Fruit fly (Drosophila melanogaster): ENCODE results near the gene Frq1.

Frq1 gene

DNA sequence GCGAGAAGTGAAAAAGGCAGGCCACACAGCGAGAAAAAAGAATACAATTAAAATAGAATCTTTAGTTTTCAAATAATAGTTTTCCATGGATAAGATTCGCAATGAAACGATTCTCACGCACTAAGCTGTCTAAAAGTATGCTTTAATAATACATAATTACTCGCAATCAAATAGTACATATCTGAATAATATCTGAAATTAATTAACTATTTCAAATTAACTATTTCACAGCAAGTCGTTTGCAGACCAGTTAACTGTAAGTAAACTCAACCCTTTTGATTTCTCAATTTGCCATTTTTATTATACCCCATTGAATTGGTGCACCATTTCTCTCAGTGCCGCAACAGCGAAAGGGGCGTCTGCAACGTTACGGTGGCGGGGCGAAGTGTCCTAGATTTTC, 29.6 kb upstream of the Frq1 start:
- TF ChIP-seq CG7101 (tag; optimal IDR thresholded peaks at IDR 0.05) = no peak
- TF ChIP-seq Mnt (GFP tag; optimal IDR thresholded peaks at IDR 0.05) = no peak
- no peak for TF ChIP-seq CG5204 (GFP tag; optimal IDR thresholded peaks at IDR 0.05)
- no peak for TF ChIP-seq ovo (GFP tag; optimal IDR thresholded peaks at IDR 0.05)
- no peak for TF ChIP-seq CG33017 (tag; optimal IDR thresholded peaks at IDR 0.05)
- TF ChIP-seq CG11617 (GFP tag; optimal IDR thresholded peaks at IDR 0.05) = no peak
- no peak for TF ChIP-seq bab1 (GFP tag; optimal IDR thresholded peaks at IDR 0.05)
- no peak for TF ChIP-seq CG14711 (tag; optimal IDR thresholded peaks at IDR 0.05)
- TF ChIP-seq kay (GFP tag; ENCODE audit: borderline replicate concordance) = no peak
- TF ChIP-seq pad (GFP tag; optimal IDR thresholded peaks at IDR 0.05) = no peak
- TF ChIP-seq cic (GFP tag; optimal IDR thresholded peaks at IDR 0.05) = no peak
- TF ChIP-seq Crg-1 (GFP tag; optimal IDR thresholded peaks at IDR 0.05) = no peak
- no peak for TF ChIP-seq Hr96 (GFP tag; optimal IDR thresholded peaks at IDR 0.05)
- TF ChIP-seq Clk (GFP tag; optimal IDR thresholded peaks at IDR 0.05) = no peak
- no peak for TF ChIP-seq CG7045 (GFP tag; optimal IDR thresholded peaks at IDR 0.05)
- TF ChIP-seq CG1620 (GFP tag; optimal IDR thresholded peaks at IDR 0.05) = no peak
- no peak for TF ChIP-seq tj (GFP tag; optimal IDR thresholded peaks at IDR 0.05)

DNA sequence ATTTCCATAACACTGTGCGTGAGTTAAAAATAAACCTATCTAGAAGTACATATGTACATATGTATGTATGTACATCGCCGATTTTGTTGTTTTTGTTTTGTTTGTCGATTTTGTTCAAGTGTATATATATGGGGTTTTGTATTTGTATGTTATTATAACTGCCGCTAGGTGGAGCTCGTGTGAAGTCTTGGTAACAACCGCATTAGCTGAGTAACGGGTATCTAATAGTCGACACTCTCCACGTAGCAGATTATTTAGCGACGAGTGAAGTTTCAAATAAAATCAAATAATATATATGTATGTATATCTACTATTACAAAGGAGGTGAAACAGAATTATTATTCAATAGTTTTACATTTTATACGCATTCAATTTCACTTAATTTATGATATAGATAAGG, 25.9 kb upstream of the Frq1 start:
- TF ChIP-seq ovo (GFP tag; optimal IDR thresholded peaks at IDR 0.05) = no peak
- TF ChIP-seq kay (GFP tag; ENCODE audit: borderline replicate concordance) = no peak
- TF ChIP-seq pad (GFP tag; optimal IDR thresholded peaks at IDR 0.05) = no peak
- no peak for TF ChIP-seq CG33017 (tag; optimal IDR thresholded peaks at IDR 0.05)
- TF ChIP-seq cnc (optimal IDR thresholded peaks at IDR 0.05) = no peak
- TF ChIP-seq CG5204 (GFP tag; optimal IDR thresholded peaks at IDR 0.05) = no peak
- no peak for TF ChIP-seq cic (GFP tag; optimal IDR thresholded peaks at IDR 0.05)
- no peak for TF ChIP-seq tj (GFP tag; optimal IDR thresholded peaks at IDR 0.05)
- TF ChIP-seq CG11617 (GFP tag; optimal IDR thresholded peaks at IDR 0.05) = no peak
- TF ChIP-seq Crg-1 (GFP tag; optimal IDR thresholded peaks at IDR 0.05) = no peak
- no peak for TF ChIP-seq CG1620 (GFP tag; optimal IDR thresholded peaks at IDR 0.05)
- TF ChIP-seq CG7045 (GFP tag; optimal IDR thresholded peaks at IDR 0.05) = no peak
- no peak for TF ChIP-seq Clk (GFP tag; optimal IDR thresholded peaks at IDR 0.05)
- no peak for TF ChIP-seq bab1 (GFP tag; optimal IDR thresholded peaks at IDR 0.05)
- no peak for TF ChIP-seq CG14711 (tag; optimal IDR thresholded peaks at IDR 0.05)
- TF ChIP-seq Hr96 (GFP tag; optimal IDR thresholded peaks at IDR 0.05) = no peak
- TF ChIP-seq Mnt (GFP tag; optimal IDR thresholded peaks at IDR 0.05) = no peak
- TF ChIP-seq CG12768 (GFP tag; optimal IDR thresholded peaks at IDR 0.05) = no peak

dm6 chrX:18130168-18130567, 25.0 kb upstream of the Frq1 start, which contains the start of gene CG43133:
TSS of gene CG43133 (minus strand) at chrX:18130178.
- TF ChIP-seq Mnt (GFP tag; optimal IDR thresholded peaks at IDR 0.05) (no peak), Clk (GFP tag; optimal IDR thresholded peaks at IDR 0.05) (no peak), toe (GFP tag; optimal IDR thresholded peaks at IDR 0.05) (no peak), kay (GFP tag; ENCODE audit: borderline replicate concordance) (no peak)

DNA sequence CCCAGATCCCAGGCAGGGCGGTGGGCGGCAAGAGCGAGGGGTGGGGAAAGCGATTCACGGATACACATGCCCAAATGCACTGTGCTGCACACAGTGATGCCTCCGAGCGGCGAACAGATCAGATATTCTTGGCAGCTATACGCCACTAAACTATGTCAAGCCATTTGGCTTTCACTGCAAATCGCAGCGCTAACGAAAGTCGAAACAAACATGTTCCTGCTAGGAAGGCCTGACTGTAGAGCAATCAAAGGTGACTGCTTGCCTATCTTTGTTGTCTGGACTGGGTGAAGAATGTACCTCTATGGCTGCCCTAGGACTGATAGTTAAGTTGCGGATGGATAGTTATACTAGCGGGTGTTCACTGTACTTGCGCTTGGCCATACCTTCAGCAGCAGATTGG, 19.1 kb upstream of the Frq1 start:
- TF ChIP-seq CG1620 (GFP tag; optimal IDR thresholded peaks at IDR 0.05) = no peak
- no peak for TF ChIP-seq cic (GFP tag; optimal IDR thresholded peaks at IDR 0.05)
- TF ChIP-seq Hr96 (GFP tag; optimal IDR thresholded peaks at IDR 0.05) = no peak
- TF ChIP-seq CG12768 (GFP tag; optimal IDR thresholded peaks at IDR 0.05) = no peak
- no peak for TF ChIP-seq tj (GFP tag; optimal IDR thresholded peaks at IDR 0.05)
- TF ChIP-seq CG7045 (GFP tag; optimal IDR thresholded peaks at IDR 0.05) = no peak
- TF ChIP-seq Clk (GFP tag; optimal IDR thresholded peaks at IDR 0.05) = no peak
- TF ChIP-seq kay (GFP tag; ENCODE audit: borderline replicate concordance) = no peak
- no peak for TF ChIP-seq CG5204 (GFP tag; optimal IDR thresholded peaks at IDR 0.05)
- TF ChIP-seq CG33017 (tag; optimal IDR thresholded peaks at IDR 0.05) = no peak
- no peak for TF ChIP-seq CG11617 (GFP tag; optimal IDR thresholded peaks at IDR 0.05)

DNA sequence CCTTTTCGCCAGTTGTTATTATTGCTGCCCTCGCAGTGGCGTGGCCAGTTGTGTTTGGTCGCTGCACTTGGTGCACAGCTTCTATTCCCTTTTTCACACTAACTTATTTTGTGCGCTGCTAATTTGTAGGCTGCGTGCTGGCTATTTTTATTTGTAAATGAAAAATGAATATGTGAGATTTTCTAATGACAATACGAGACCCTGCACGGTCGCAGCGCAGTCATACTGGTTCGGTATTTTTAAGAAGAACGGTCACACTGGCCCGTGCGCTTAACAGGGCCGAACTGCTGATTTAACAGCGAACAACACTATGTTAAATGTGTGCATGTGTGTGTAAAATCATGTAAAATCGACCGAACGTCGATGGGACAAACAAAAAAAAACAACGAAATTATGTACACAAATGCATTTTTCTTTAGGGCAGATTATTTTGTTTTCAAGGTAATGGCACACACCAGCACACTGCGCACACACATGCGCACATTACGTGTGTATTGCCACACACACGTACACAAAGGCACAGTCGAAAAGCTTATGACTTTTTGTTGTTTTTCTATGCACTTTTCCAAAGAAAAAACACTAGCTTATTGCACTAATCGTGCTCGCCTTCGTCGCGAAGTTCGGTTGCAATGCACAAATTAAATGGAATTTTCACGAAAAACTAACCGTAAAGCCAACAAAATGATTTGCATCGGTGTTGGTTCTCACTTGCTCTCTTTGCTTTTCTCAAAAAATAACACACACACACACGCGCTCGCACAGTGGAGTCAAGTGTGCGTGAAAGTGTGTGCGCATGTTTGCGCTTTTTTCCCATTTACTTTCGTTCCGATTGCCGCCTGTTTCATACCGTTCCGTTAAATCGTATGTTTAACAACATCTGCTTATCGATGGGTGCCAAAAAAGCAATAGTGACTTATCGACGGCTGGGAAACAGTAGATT, 18.0 kb upstream of the Frq1 start, which contains the start of gene ari-1:
ari-1 (minus strand) TSS at position 875 of the 940 bp plus-strand sequence.
- TF ChIP-seq Clk (GFP tag; optimal IDR thresholded peaks at IDR 0.05) (no peak), cnc (optimal IDR thresholded peaks at IDR 0.05) (no peak), tj (GFP tag; optimal IDR thresholded peaks at IDR 0.05) (peak; percentile 87), CG1620 (GFP tag; optimal IDR thresholded peaks at IDR 0.05) (no peak), CG7045 (GFP tag; optimal IDR thresholded peaks at IDR 0.05) (no peak), CG5204 (GFP tag; optimal IDR thresholded peaks at IDR 0.05) (no peak), CG14711 (tag; optimal IDR thresholded peaks at IDR 0.05) (no peak), ovo (GFP tag; optimal IDR thresholded peaks at IDR 0.05) (peak; percentile 26), Mnt (GFP tag; optimal IDR thresholded peaks at IDR 0.05) (peak; percentile 11), Crg-1 (GFP tag; optimal IDR thresholded peaks at IDR 0.05) (no peak), Hr96 (GFP tag; optimal IDR thresholded peaks at IDR 0.05) (no peak), kay (GFP tag; ENCODE audit: borderline replicate concordance) (peak; percentile 50), CG12768 (GFP tag; optimal IDR thresholded peaks at IDR 0.05) (no peak), bab1 (GFP tag; optimal IDR thresholded peaks at IDR 0.05) (peak; percentile 33), pad (GFP tag; optimal IDR thresholded peaks at IDR 0.05) (peak; percentile 3), CG11617 (GFP tag; optimal IDR thresholded peaks at IDR 0.05) (peak; percentile 28), CG33017 (tag; optimal IDR thresholded peaks at IDR 0.05) (no peak), cic (GFP tag; optimal IDR thresholded peaks at IDR 0.05) (no peak), toe (GFP tag; optimal IDR thresholded peaks at IDR 0.05) (no peak), CG7101 (tag; optimal IDR thresholded peaks at IDR 0.05) (no peak)

DNA sequence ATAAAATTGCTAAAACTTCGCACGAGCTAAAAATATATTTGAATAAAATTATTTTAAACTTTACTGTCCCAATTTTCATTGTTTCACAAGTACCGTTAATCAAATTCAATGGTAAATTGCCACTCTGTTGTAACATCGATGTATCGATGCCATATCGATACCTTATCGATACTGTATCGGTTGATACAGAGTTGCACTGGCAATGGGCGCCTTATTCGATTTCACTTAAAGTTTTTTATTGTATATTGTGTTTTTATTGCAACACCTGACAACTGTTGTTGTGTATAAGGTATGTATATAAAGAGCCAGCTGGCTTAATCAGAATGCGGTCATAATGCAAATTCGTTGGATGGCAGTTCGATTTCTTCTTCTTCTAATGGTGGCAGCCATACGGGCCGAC, 16.9 kb upstream of the Frq1 start, which contains the start of gene CG43229:
CG43229 (plus strand) TSS at position 246 of the 400 bp plus-strand sequence.
- TF ChIP-seq CG7101 (tag; optimal IDR thresholded peaks at IDR 0.05) (no peak), ovo (GFP tag; optimal IDR thresholded peaks at IDR 0.05) (peak; percentile 3)
